Worm (Caenorhabditis elegans): Measurements from ENCODE around the gene fbxb-14.
"Not testable (repeated sequence)": the region's sequence is repeated elsewhere in the genome, so short reads cannot be mapped to it uniquely, and the experiment has no call there.

Gene fbxb-14

DNA sequence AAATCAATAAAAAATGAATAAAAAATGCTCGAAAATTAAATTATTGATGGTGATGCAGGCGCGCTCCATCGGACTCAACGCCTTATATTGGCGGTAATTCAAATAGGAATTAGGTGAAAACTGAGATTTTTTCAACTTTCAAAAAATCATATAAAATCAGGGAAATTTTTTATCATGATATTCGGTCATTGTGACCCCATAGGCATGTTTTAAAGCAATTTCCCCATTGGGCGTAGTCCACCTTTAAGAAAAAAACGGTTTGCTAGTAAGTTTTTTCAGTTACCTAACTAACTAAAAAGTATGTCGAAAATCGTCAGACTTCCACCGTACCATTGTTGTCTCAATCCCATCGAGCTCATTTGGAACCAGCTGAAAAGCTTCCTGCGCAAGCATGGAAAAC lies 10.7 kb upstream of the fbxb-14 start, which contains the start of gene W08F4.1:
Gene W08F4.1 (plus strand): TSS at position 301 of the 400 bp plus-strand sequence.
- TF ChIP-seq lin-32 (GFP tag; optimal IDR thresholded peaks at IDR 0.05); zip-8 (tag; optimal IDR thresholded peaks at IDR 0.05); tbx-8 (GFP tag; optimal IDR thresholded peaks at IDR 0.05): not testable (repeated sequence)

DNA sequence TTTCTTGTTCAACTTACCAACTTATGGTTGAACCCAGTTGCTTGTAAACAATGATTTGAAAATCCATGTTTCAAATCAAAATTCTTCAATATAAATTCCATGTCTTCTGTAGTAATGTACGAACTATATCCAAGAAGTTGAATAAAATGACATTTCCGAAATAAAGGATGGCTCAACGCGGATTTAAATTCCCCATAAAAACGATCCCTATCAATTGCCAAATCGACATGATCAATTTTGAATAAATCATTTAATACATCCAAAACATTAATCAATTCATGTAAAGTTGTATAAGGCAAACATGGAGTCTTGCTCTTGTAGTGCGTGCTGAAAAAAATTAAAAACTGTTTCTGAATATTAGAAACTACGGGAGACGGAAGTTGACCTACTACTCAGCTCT lies 8.6 kb upstream of the fbxb-14 start, which contains the start of gene W08F4.10:
Gene W08F4.10 (minus strand): TSS at position 101 of the 400 bp plus-strand sequence.
- TF ChIP-seq ham-2 (GFP tag; optimal IDR thresholded peaks at IDR 0.05): no peak
- TF ChIP-seq ceh-39 (tag; optimal IDR thresholded peaks at IDR 0.05): no peak
- no peak for TF ChIP-seq zip-8 (tag; optimal IDR thresholded peaks at IDR 0.05)
- no peak for TF ChIP-seq mep-1 (tag; optimal IDR thresholded peaks at IDR 0.05)
- no peak for TF ChIP-seq unc-39 (tag; optimal IDR thresholded peaks at IDR 0.05)
- no peak for TF ChIP-seq nhr-237 (tag; optimal IDR thresholded peaks at IDR 0.05)

DNA sequence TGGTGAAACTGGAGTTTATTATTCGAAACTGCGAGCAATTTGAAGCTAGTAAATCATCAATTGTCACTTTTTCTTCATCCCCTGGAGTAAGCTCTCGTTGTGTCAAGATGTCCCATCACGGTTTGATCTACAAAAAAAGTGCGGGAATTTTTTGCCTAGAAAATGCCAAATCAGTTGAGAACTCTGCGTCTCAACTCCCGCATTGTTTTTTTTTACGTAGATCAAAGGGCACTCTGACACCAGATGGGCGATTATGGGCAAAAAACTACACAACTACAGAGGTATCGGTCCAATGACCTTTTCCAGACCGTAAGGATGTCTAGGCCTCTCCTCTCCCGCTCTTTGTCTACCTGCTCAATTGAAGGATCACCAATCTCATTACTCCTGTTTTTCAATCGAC lies 5.0 kb upstream of the fbxb-14 start, which contains the start of gene fbxb-34:
Gene fbxb-34 (plus strand): TSS at position 301 of the 400 bp plus-strand sequence.
- TF ChIP-seq hlh-1 (tag; optimal IDR thresholded peaks at IDR 0.05) (no peak), snpc-4 (tag; optimal IDR thresholded peaks at IDR 0.05) (no peak), tbx-8 (GFP tag; optimal IDR thresholded peaks at IDR 0.05) (no peak)

DNA sequence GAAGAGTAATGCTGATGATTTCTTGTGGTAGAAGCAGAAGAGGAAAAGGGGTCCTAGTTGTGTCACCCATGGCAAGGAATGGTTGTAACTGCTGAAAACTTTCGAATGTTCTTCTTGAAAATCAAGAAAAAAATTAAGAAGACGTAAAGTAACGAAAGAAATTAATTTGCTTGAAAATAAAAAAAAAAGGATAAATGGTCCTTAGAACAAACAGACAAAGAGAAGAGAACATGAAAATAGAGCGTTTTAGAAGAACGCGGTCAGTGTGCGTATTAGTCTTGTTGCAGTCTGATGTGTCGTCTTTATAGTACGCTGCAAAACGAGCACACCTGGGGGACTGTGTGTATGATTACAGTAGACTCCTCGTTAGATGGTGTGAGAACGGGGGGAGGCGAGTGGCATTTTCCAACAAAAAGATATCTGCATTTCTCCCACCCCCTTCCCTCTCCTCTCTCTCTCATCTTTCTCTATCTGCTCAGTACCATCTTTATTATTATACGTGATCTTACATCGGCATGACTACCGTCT lies 1.8 kb upstream of the fbxb-14 start, which contains the start of the genes W08F4.12 and W08F4.13:
Gene W08F4.12 (minus strand): TSS at position 101 of the 528 bp plus-strand sequence.
Gene W08F4.13 (plus strand): TSS at position 478 of the 528 bp plus-strand sequence.
- TF ChIP-seq ham-2 (GFP tag; optimal IDR thresholded peaks at IDR 0.05): no peak
- no peak for TF ChIP-seq hlh-1 (tag; optimal IDR thresholded peaks at IDR 0.05)
- no peak for TF ChIP-seq ztf-11 (tag; optimal IDR thresholded peaks at IDR 0.05)
- TF ChIP-seq nhr-28 (tag; optimal IDR thresholded peaks at IDR 0.05): no peak
- no peak for TF ChIP-seq unc-120 (tag; optimal IDR thresholded peaks at IDR 0.05; ENCODE audit: poor library complexity, severe bottlenecking)
- TF ChIP-seq snpc-4 (tag; optimal IDR thresholded peaks at IDR 0.05): no peak
- no peak for TF ChIP-seq sptf-1 (tag; optimal IDR thresholded peaks at IDR 0.05)
- no peak for TF ChIP-seq nhr-2 (tag; optimal IDR thresholded peaks at IDR 0.05)
- no peak for TF ChIP-seq unc-62 (GFP tag; optimal IDR thresholded peaks at IDR 0.05)
- TF ChIP-seq mab-5 (tag; optimal IDR thresholded peaks at IDR 0.05): no peak
- no peak for TF ChIP-seq nhr-237 (tag; optimal IDR thresholded peaks at IDR 0.05)
- no peak for TF ChIP-seq blmp-1 (tag; optimal IDR thresholded peaks at IDR 0.05)
- TF ChIP-seq elt-3 (tag; optimal IDR thresholded peaks at IDR 0.05): no peak
- TF ChIP-seq unc-39 (tag; optimal IDR thresholded peaks at IDR 0.05): no peak
- TF ChIP-seq zip-8 (tag; optimal IDR thresholded peaks at IDR 0.05): no peak
- no peak for TF ChIP-seq pha-4 (tag; optimal IDR thresholded peaks at IDR 0.05)
- no peak for TF ChIP-seq nhr-12 (tag; optimal IDR thresholded peaks at IDR 0.05)
- no peak for TF ChIP-seq mep-1 (tag; optimal IDR thresholded peaks at IDR 0.05)
- TF ChIP-seq mls-2 (tag; optimal IDR thresholded peaks at IDR 0.05): no peak
- no peak for TF ChIP-seq cnd-1 (tag; optimal IDR thresholded peaks at IDR 0.05)

DNA sequence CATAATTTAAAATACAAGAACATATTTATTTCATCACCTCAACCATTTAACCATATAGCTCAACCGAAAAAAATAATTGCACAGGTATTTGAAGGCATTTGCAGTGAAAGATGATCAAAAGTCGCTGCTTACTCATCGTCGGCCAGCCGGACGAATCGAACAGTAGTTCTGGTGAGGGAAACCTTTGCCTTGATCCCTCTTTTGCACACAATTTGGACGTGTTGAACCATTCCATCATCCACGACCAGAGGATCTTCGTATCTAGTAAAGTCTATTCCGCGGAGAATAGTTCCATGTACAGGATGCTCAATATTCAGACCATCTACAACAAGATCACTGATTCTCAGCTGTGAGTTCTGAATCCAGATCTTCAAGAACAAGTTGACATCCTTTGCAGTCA lies 566 bp downstream of the fbxb-14 start:
- TF ChIP-seq ces-1 (GFP tag; optimal IDR thresholded peaks at IDR 0.05) (no peak), unc-120 (tag; optimal IDR thresholded peaks at IDR 0.05; ENCODE audit: poor library complexity, severe bottlenecking) (no peak), nhr-2 (tag; optimal IDR thresholded peaks at IDR 0.05) (no peak), nhr-28 (tag; optimal IDR thresholded peaks at IDR 0.05) (no peak), unc-39 (tag; optimal IDR thresholded peaks at IDR 0.05) (no peak), mls-2 (tag; optimal IDR thresholded peaks at IDR 0.05) (no peak), tbx-8 (GFP tag; optimal IDR thresholded peaks at IDR 0.05) (no peak), elt-3 (tag; optimal IDR thresholded peaks at IDR 0.05) (no peak), M03D4.4 (tag; optimal IDR thresholded peaks at IDR 0.05) (no peak), hlh-1 (tag; optimal IDR thresholded peaks at IDR 0.05) (no peak), cnd-1 (tag; optimal IDR thresholded peaks at IDR 0.05) (no peak), ztf-11 (tag; optimal IDR thresholded peaks at IDR 0.05) (no peak), ham-2 (GFP tag; optimal IDR thresholded peaks at IDR 0.05) (no peak), ceh-43 (GFP tag; optimal IDR thresholded peaks at IDR 0.05) (no peak), bed-3 (GFP tag; optimal IDR thresholded peaks at IDR 0.05) (no peak), nhr-76 (tag; optimal IDR thresholded peaks at IDR 0.05) (no peak), blmp-1 (tag; optimal IDR thresholded peaks at IDR 0.05) (no peak), ceh-39 (tag; optimal IDR thresholded peaks at IDR 0.05) (no peak), lin-13 (tag; optimal IDR thresholded peaks at IDR 0.05) (no peak), flh-1 (GFP tag; optimal IDR thresholded peaks at IDR 0.05) (no peak)

Data from whole organism, mixed stage, embryonic.